Worm (Caenorhabditis elegans) whole organism, L4/young adult: ENCODE results near the gene F31F6.1.

ENCODE experiments used
- W03F9.2 ChIP-seq: fragments of 150-350 bp; optimal IDR thresholded peaks from 2 replicates; lab custom pipeline; 2014; ENCODE audit warnings: missing biosample characterization, missing genetic modification characterization
- dao-5 ChIP-seq: sonication (generic microtip); optimal IDR thresholded peaks from 2 replicates; lab custom pipeline; 2016; ENCODE audit warnings: missing genotype, missing genetic modification characterization, moderate library complexity, missing compliant biosample characterization
- him-1 ChIP-seq: sonication (generic microtip); optimal IDR thresholded peaks from 2 replicates; lab custom pipeline; 2016; ENCODE audit warnings: missing genotype, missing genetic modification reagents, missing genetic modification characterization, missing compliant biosample characterization

DNA sequence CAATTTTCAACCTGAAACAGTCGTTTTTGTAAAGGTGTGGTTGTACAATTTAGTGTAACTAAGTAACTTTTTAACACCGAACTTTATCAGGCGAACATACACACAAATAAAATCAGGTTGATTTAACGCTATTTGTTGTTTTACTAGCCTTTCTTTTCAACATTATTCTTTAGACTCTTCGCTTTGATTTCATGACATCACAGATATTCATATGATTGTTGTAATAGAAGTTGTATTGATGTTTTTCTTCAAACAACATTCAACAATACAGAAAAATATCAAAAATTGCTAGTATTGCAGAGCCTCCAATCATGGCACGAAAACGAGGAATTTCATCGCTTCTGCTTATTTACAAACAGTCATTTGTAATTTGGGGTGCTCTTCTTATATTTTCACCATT lies 26.7 kb upstream of the F31F6.1 start, which contains the start of gene nac-1:
- TF ChIP-seq him-1 (tag; lab: Kevin White, UChicago): no peak
- no peak for TF ChIP-seq dao-5
- TF ChIP-seq W03F9.2 (tag; lab: Kevin White, UChicago): no peak
